Fruit fly (Drosophila melanogaster) whole organism, embryonic: ENCODE results near the gene wls.

Experiments used
- Awh ChIP-seq: fragments of 200-800 bp; sonication (Bioruptor generic); IDR thresholded peaks from 2 replicates; pipeline ENCODE4, ENCODE4 v1.3.6; 2022; ENCODE audit warnings: missing biosample characterization, missing genetic modification characterization
- CG10366 ChIP-seq: fragments of 200-800 bp; sonication (Bioruptor generic); IDR thresholded peaks from 2 replicates; pipeline ENCODE4 v1.3.6; 2022; ENCODE audit warnings: missing biosample characterization, missing genetic modification characterization
- CG10431 ChIP-seq: fragments of 200-800 bp; sonication (Bioruptor generic); optimal IDR thresholded peaks from 3 replicates; lab custom pipeline; 2018; ENCODE audit warnings: missing biosample characterization, mild to moderate bottlenecking, missing genetic modification characterization
- CG10959 ChIP-seq: fragments of 200-800 bp; sonication (Bioruptor generic); IDR thresholded peaks from 2 replicates; pipeline ENCODE4 v1.3.6; 2022; ENCODE audit warnings: missing biosample characterization, missing genetic modification characterization
- CG12391 ChIP-seq: fragments of 200-800 bp; sonication (Bioruptor generic); optimal IDR thresholded peaks from 3 replicates; lab custom pipeline; 2018; ENCODE audit warnings: missing biosample characterization, mild to moderate bottlenecking, missing genetic modification characterization, moderate library complexity
- CG12769 ChIP-seq: fragments of 200-800 bp; sonication (Bioruptor generic); optimal IDR thresholded peaks from 2 replicates; lab custom pipeline; 2019; ENCODE audit warnings: missing biosample characterization, mild to moderate bottlenecking, missing genetic modification characterization, moderate library complexity
- CG12942 ChIP-seq: fragments of 200-800 bp; sonication (Bioruptor generic); optimal IDR thresholded peaks from 3 replicates; lab custom pipeline; 2016; ENCODE audit warnings: missing biosample characterization, missing genetic modification characterization
- CG14441 ChIP-seq: fragments of 200-800 bp; sonication (Bioruptor generic); IDR thresholded peaks from 2 replicates; pipeline ENCODE4 v1.3.6; 2022; ENCODE audit warnings: missing biosample characterization, missing genetic modification characterization
- CG14710 ChIP-seq: fragments of 200-800 bp; sonication (Bioruptor generic); optimal IDR thresholded peaks from 3 replicates; lab custom pipeline; 2019; ENCODE audit warnings: missing biosample characterization, mild to moderate bottlenecking, missing genetic modification characterization, moderate library complexity
- CG17612 ChIP-seq: fragments of 200-800 bp; sonication (Bioruptor generic); IDR thresholded peaks from 2 replicates; pipeline ENCODE4 v1.3.6; 2022; ENCODE audit warnings: missing biosample characterization, missing genetic modification characterization
- CG18619 ChIP-seq: fragments of 200-800 bp; sonication (Bioruptor generic); optimal IDR thresholded peaks from 3 replicates; lab custom pipeline; 2017; ENCODE audit warnings: missing biosample characterization, mild to moderate bottlenecking, missing genetic modification characterization
- CG18764 ChIP-seq: fragments of 200-800 bp; sonication (Bioruptor generic); optimal IDR thresholded peaks from 3 replicates; lab custom pipeline; 2016; ENCODE audit warnings: missing biosample characterization, missing genetic modification characterization
- CG2712 ChIP-seq: fragments of 200-800 bp; optimal IDR thresholded peaks from 3 replicates; lab custom pipeline; 2019; ENCODE audit warnings: missing biosample characterization, mild to moderate bottlenecking, missing genetic modification characterization, moderate library complexity
- CG3163 ChIP-seq: fragments of 200-800 bp; sonication (Bioruptor generic); optimal IDR thresholded peaks from 3 replicates; lab custom pipeline; 2016; ENCODE audit warnings: missing biosample characterization, missing genetic modification characterization
- CG4328 ChIP-seq: fragments of 200-800 bp; sonication (Bioruptor generic); optimal IDR thresholded peaks from 3 replicates; lab custom pipeline; 2017; ENCODE audit warnings: missing biosample characterization, missing genetic modification reagents, missing genetic modification characterization
- CG4424 ChIP-seq: fragments of 200-800 bp; sonication (Bioruptor generic); optimal IDR thresholded peaks from 3 replicates; lab custom pipeline; 2016; ENCODE audit warnings: missing biosample characterization, missing genetic modification characterization
- CG6765 ChIP-seq: fragments of 200-800 bp; sonication (Bioruptor generic); optimal IDR thresholded peaks from 3 replicates; lab custom pipeline; 2017; ENCODE audit warnings: missing biosample characterization, mild to moderate bottlenecking, missing genetic modification characterization
- CG6791 ChIP-seq: fragments of 200-800 bp; sonication (Bioruptor generic); IDR thresholded peaks from 3 replicates; pipeline ENCODE4 v1.3.6; 2022; ENCODE audit warnings: missing biosample characterization, missing genetic modification characterization; ENCODE audit not compliant: partially characterized antibody
- CG6854 ChIP-seq: fragments of 200-800 bp; sonication (Bioruptor generic); optimal IDR thresholded peaks from 3 replicates; lab custom pipeline; 2017; ENCODE audit warnings: missing biosample characterization, mild to moderate bottlenecking, missing genetic modification characterization
- CG7786 ChIP-seq: fragments of 200-800 bp; sonication (Bioruptor generic); optimal IDR thresholded peaks from 2 replicates; lab custom pipeline; 2016; ENCODE audit warnings: missing biosample characterization, missing genetic modification characterization
- CG9876 ChIP-seq: fragments of 200-800 bp; sonication (Bioruptor generic); optimal IDR thresholded peaks from 2 replicates; lab custom pipeline; 2016; ENCODE audit warnings: missing biosample characterization, missing genetic modification characterization
- CG9932 ChIP-seq: fragments of 200-800 bp; sonication (Bioruptor generic); IDR thresholded peaks from 2 replicates; pipeline ENCODE4 v1.3.6; 2022; ENCODE audit warnings: missing biosample characterization, missing genetic modification characterization
- D19A ChIP-seq: fragments of 200-800 bp; optimal IDR thresholded peaks from 3 replicates; lab custom pipeline; 2019; ENCODE audit warnings: missing biosample characterization, mild to moderate bottlenecking, missing genetic modification characterization, moderate library complexity
- D19B ChIP-seq: fragments of 200-800 bp; sonication (Bioruptor generic); optimal IDR thresholded peaks from 2 replicates; lab custom pipeline; 2017; ENCODE audit warnings: missing biosample characterization, mild to moderate bottlenecking, missing genetic modification characterization
- Dad ChIP-seq: fragments of 200-800 bp; sonication (Bioruptor generic); optimal IDR thresholded peaks from 3 replicates; lab custom pipeline; 2016; ENCODE audit warnings: missing biosample characterization, missing genetic modification characterization
- ERR ChIP-seq: fragments of 200-800 bp; sonication (Bioruptor generic); optimal IDR thresholded peaks from 2 replicates; lab custom pipeline; 2016; ENCODE audit warnings: missing biosample characterization, missing genetic modification characterization
- HHEX ChIP-seq: fragments of 200-800 bp; sonication (Bioruptor generic); optimal IDR thresholded peaks from 3 replicates; lab custom pipeline; 2017; ENCODE audit warnings: missing biosample characterization, mild to moderate bottlenecking, missing genetic modification characterization, missing genetic modification reagents
- Lim3 ChIP-seq: fragments of 200-800 bp; sonication (Bioruptor generic); IDR thresholded peaks from 2 replicates; pipeline ENCODE4 v1.3.6; 2022; ENCODE audit warnings: missing biosample characterization, missing genetic modification characterization
- Med ChIP-seq: fragments of 200-800 bp; sonication (Bioruptor generic); peaks from one replicate; lab custom pipeline; 2016; ENCODE audit warnings: missing biosample characterization, missing genetic modification characterization, mild to moderate bottlenecking, inconsistent platforms, moderate library complexity
- Ravus ChIP-seq: fragments of 200-800 bp; sonication (Bioruptor generic); IDR thresholded peaks from 2 replicates; pipeline ENCODE4 v1.3.6; 2022; ENCODE audit warnings: missing biosample characterization, missing genetic modification characterization
- Sry-δ ChIP-seq: fragments of 200-800 bp; sonication (Bioruptor generic); optimal IDR thresholded peaks from 2 replicates; lab custom pipeline; 2016; ENCODE audit warnings: missing biosample characterization, missing genetic modification characterization
- Stat92E ChIP-seq, 3 experiments: fragments of >200 bp in 2 of 3; fragments of 200-800 bp in 1 of 3; sonication (Bioruptor generic) in 1 of 3; optimal IDR thresholded peaks; 2 replicates each; lab custom pipeline; 2017 to 2019; ENCODE audit warnings: missing biosample characterization in 3 of 3, missing genetic modification characterization in 3 of 3, mild to moderate bottlenecking in 1 of 3, moderate library complexity in 1 of 3
- Usf ChIP-seq: fragments of 200-800 bp; sonication (Bioruptor generic); optimal IDR thresholded peaks from 2 replicates; lab custom pipeline; 2017; ENCODE audit warnings: missing genotype, missing biosample characterization, missing genetic modification characterization
- bab2 ChIP-seq: fragments of 200-800 bp; sonication (Bioruptor generic); optimal IDR thresholded peaks from 2 replicates; lab custom pipeline; 2016; ENCODE audit warnings: missing biosample characterization, missing genetic modification characterization
- cas ChIP-seq: fragments of 200-800 bp; sonication (Bioruptor generic); IDR thresholded peaks from 2 replicates; pipeline ENCODE4 v1.3.6; 2022; ENCODE audit warnings: missing biosample characterization, missing genetic modification characterization
- caup ChIP-seq: fragments of 200-800 bp; sonication (Bioruptor generic); optimal IDR thresholded peaks from 3 replicates; lab custom pipeline; 2017; ENCODE audit warnings: missing biosample characterization, mild to moderate bottlenecking, missing genetic modification characterization, moderate library complexity; ENCODE audit not compliant: severe bottlenecking
- fd3F ChIP-seq: fragments of 200-800 bp; sonication (Bioruptor generic); optimal IDR thresholded peaks from 2 replicates; lab custom pipeline; 2018; ENCODE audit warnings: missing biosample characterization, mild to moderate bottlenecking, missing genetic modification characterization, moderate library complexity
- gce ChIP-seq: fragments of 200-800 bp; sonication (Bioruptor generic); IDR thresholded peaks from 3 replicates; pipeline ENCODE4 v1.3.6; 2022; ENCODE audit warnings: missing biosample characterization, missing genetic modification characterization
- gro ChIP-seq: fragments of 200-800 bp; sonication (Bioruptor generic); optimal IDR thresholded peaks from 2 replicates; lab custom pipeline; 2016; ENCODE audit warnings: missing biosample characterization, missing genetic modification characterization
- gt ChIP-seq: fragments of 200-800 bp; sonication (Bioruptor generic); IDR thresholded peaks from 2 replicates; pipeline ENCODE4 v1.3.6; 2022; ENCODE audit warnings: missing biosample characterization, missing genetic modification characterization
- ind ChIP-seq: fragments of 200-800 bp; sonication (Bioruptor generic); optimal IDR thresholded peaks from 3 replicates; lab custom pipeline; 2016; ENCODE audit warnings: missing biosample characterization, missing genetic modification characterization
- kah ChIP-seq: fragments of 200-800 bp; sonication (Bioruptor generic); optimal IDR thresholded peaks from 2 replicates; lab custom pipeline; 2018; ENCODE audit warnings: missing biosample characterization, mild to moderate bottlenecking, missing genetic modification characterization
- nerfin-1 ChIP-seq: fragments of 200-800 bp; sonication (Bioruptor generic); optimal IDR thresholded peaks from 3 replicates; lab custom pipeline; 2019; ENCODE audit warnings: missing biosample characterization, mild to moderate bottlenecking, missing genetic modification characterization, moderate library complexity
- odd ChIP-seq: fragments of 200-800 bp; sonication (Bioruptor generic); optimal IDR thresholded peaks from 2 replicates; lab custom pipeline; 2017; ENCODE audit warnings: missing biosample characterization, mild to moderate bottlenecking, missing genetic modification characterization
- pros ChIP-seq: fragments of 200-800 bp; sonication (Bioruptor generic); optimal IDR thresholded peaks from 3 replicates; lab custom pipeline; 2019; ENCODE audit warnings: missing biosample characterization, mild to moderate bottlenecking, missing genetic modification characterization, moderate library complexity
- repo ChIP-seq: fragments of 200-800 bp; sonication (Bioruptor generic); optimal IDR thresholded peaks from 2 replicates; lab custom pipeline; 2016; ENCODE audit warnings: missing biosample characterization, missing genetic modification characterization
- slbo ChIP-seq: fragments of 200-800 bp; sonication (Bioruptor generic); IDR thresholded peaks from 2 replicates; pipeline ENCODE4 v1.3.6; 2022; ENCODE audit warnings: missing biosample characterization, missing genetic modification characterization
- tna ChIP-seq: fragments of 200-800 bp; sonication (Bioruptor generic); IDR thresholded peaks from 2 replicates; pipeline ENCODE4 v1.3.6; 2022; ENCODE audit warnings: missing biosample characterization, missing genetic modification characterization; ENCODE audit not compliant: partially characterized antibody
- twi ChIP-seq: fragments of 200-800 bp; optimal IDR thresholded peaks from 2 replicates; lab custom pipeline; 2019; ENCODE audit warnings: missing biosample characterization, mild to moderate bottlenecking, missing genetic modification characterization, moderate library complexity
- zen2 ChIP-seq: fragments of 200-800 bp; sonication (Bioruptor generic); IDR thresholded peaks from 3 replicates; pipeline ENCODE4 v1.3.6; 2022; ENCODE audit warnings: missing biosample characterization, missing genetic modification characterization; ENCODE audit not compliant: partially characterized antibody

Gene wls

dm6 chr3L:11197291-11198021 is 28.0 kb upstream of the wls start, which contains the start of gene GlcAT-P (continued):
- TF ChIP-seq CG7786 (no peak), CG12391 (tag; lab: Kevin White, UChicago) (peak; percentile 89), Med (peak; percentile 50), kah (GFP tag; lab: Kevin White, UChicago) (peak; percentile 40), Stat92E (GFP tag; optimal IDR thresholded peaks at IDR 0.05; lab: Kevin White, UChicago) (no peak), gro (GFP tag; lab: Kevin White, UChicago) (no peak), Ravus (no peak), CG10431 (no peak), CG6791 (GFP tag; lab: Robert Waterston, UW) (no peak), CG9876 (GFP tag; lab: Kevin White, UChicago) (no peak), HHEX (GFP tag; lab: Kevin White, UChicago) (no peak), ind (GFP tag; lab: Kevin White, UChicago) (peak; percentile 39), CG6765 (no peak), CG9932 (peak; percentile 75), CG3163 (GFP tag; lab: Kevin White, UChicago) (no peak), fd3F (GFP tag; lab: Kevin White, UChicago) (peak; percentile 59), Sry-δ (GFP tag; lab: Kevin White, UChicago) (no peak), D19A (peak; percentile 75), repo (GFP tag; lab: Kevin White, UChicago) (no peak), caup (peak; percentile 63), Dad (no peak), CG4328 (GFP tag; lab: Kevin White, UChicago) (peak; percentile 32), bab2 (GFP tag; lab: Kevin White, UChicago) (no peak), twi (tag; lab: Kevin White, UChicago) (peak; percentile 48), CG14441 (GFP tag; lab: Robert Waterston, UW) (peak; percentile 46), gt (no peak), CG18619 (GFP tag; lab: Kevin White, UChicago) (peak; percentile 32), CG12769 (tag; lab: Kevin White, UChicago) (no peak), cas (GFP tag; lab: Robert Waterston, UW) (no peak), zen2 (GFP tag; lab: Robert Waterston, UW) (no peak), Usf (GFP tag; lab: Kevin White, UChicago) (no peak), tna (GFP tag; lab: Robert Waterston, UW) (no peak), CG4424 (GFP tag; lab: Kevin White, UChicago) (peak; percentile 62), slbo (GFP tag; lab: Robert Waterston, UW) (peak; percentile 83), CG10366 (GFP tag; lab: Robert Waterston, UW) (peak; percentile 53), pros (GFP tag; lab: Kevin White, UChicago) (no peak), gce (GFP tag; lab: Robert Waterston, UW) (no peak), CG18764 (GFP tag; lab: Kevin White, UChicago) (no peak), CG17612 (GFP tag; lab: Robert Waterston, UW) (no peak), CG6854 (GFP tag; lab: Kevin White, UChicago) (no peak), Awh (0 out of 2 replicates have a peak, but pooled peaks have one; percentile 51), CG2712 (tag; lab: Kevin White, UChicago) (peak; percentile 86), nerfin-1 (peak; percentile 53), D19B (GFP tag; lab: Kevin White, UChicago) (no peak), CG10959 (no peak), CG14710 (peak; percentile 75), CG12942 (no peak), ERR (no peak), odd (GFP tag; lab: Kevin White, UChicago) (peak; percentile 55), Lim3 (GFP tag; lab: Robert Waterston, UW) (no peak)
